Fruit fly (Drosophila melanogaster) whole organism, prepupa: ENCODE results near the gene CG31928.
A peak's percentile ranks its signal among the peaks of the same experiment; 100 is the strongest.

ENCODE experiments used
- Blimp-1 ChIP-seq: fragments of 200-800 bp; sonication (Bioruptor generic); optimal IDR thresholded peaks from 3 replicates; lab custom pipeline; 2017; ENCODE audit warnings: missing biosample characterization, missing genetic modification characterization, mild to moderate bottlenecking, moderate library complexity, missing genetic modification reagents
- CG10631 ChIP-seq: fragments of 200-800 bp; sonication (Bioruptor generic); optimal IDR thresholded peaks from 2 replicates; lab custom pipeline; 2016; ENCODE audit warnings: missing biosample characterization, missing genetic modification characterization
- CG11294 ChIP-seq: fragments of 200-800 bp; sonication (Bioruptor generic); IDR thresholded peaks from 2 replicates; pipeline ENCODE4 v1.3.6; 2022; ENCODE audit warnings: missing biosample characterization, missing genetic modification characterization
- CG11762 ChIP-seq: fragments of 200-800 bp; sonication (Bioruptor generic); optimal IDR thresholded peaks from 3 replicates; lab custom pipeline; 2016; ENCODE audit warnings: missing biosample characterization, missing genetic modification characterization; ENCODE audit not compliant: insufficient read depth
- CG11902 ChIP-seq: fragments of 200-800 bp; sonication (Bioruptor generic); optimal IDR thresholded peaks from 3 replicates; lab custom pipeline; 2016; ENCODE audit warnings: missing biosample characterization, missing genetic modification characterization
- CG15336 ChIP-seq: fragments of 200-800 bp; sonication (Bioruptor generic); IDR thresholded peaks from 2 replicates; pipeline ENCODE4 v1.3.6; 2022; ENCODE audit warnings: missing biosample characterization, missing genetic modification characterization
- CG1621 ChIP-seq: fragments of 200-800 bp; sonication (Bioruptor generic); optimal IDR thresholded peaks from 3 replicates; lab custom pipeline; 2018; ENCODE audit warnings: missing biosample characterization, mild to moderate bottlenecking, missing genetic modification characterization
- CG31627 ChIP-seq: fragments of 200-800 bp; sonication (Bioruptor generic); optimal IDR thresholded peaks from 3 replicates; lab custom pipeline; 2016; ENCODE audit warnings: missing biosample characterization, missing genetic modification characterization
- CG32006 ChIP-seq: fragments of 200-800 bp; sonication (Bioruptor generic); optimal IDR thresholded peaks from 3 replicates; lab custom pipeline; 2017; ENCODE audit warnings: missing biosample characterization, mild to moderate bottlenecking, missing genetic modification characterization
- CG34406 ChIP-seq: fragments of 200-800 bp; sonication (Bioruptor generic); optimal IDR thresholded peaks from 3 replicates; lab custom pipeline; 2016; ENCODE audit warnings: missing biosample characterization, missing genetic modification characterization
- CG3919 ChIP-seq: fragments of 200-800 bp; sonication (Bioruptor generic); optimal IDR thresholded peaks from 3 replicates; lab custom pipeline; 2016; ENCODE audit warnings: missing biosample characterization, missing genetic modification characterization
- CG4318 ChIP-seq: fragments of 200-800 bp; sonication (Bioruptor generic); optimal IDR thresholded peaks from 3 replicates; lab custom pipeline; 2017; ENCODE audit warnings: missing biosample characterization, mild to moderate bottlenecking, missing genetic modification characterization
- CG6276 ChIP-seq: fragments of 200-800 bp; sonication (Bioruptor generic); optimal IDR thresholded peaks from 2 replicates; lab custom pipeline; 2017; ENCODE audit warnings: missing biosample characterization, mild to moderate bottlenecking, missing genetic modification characterization
- CG6792 ChIP-seq: fragments of 200-800 bp; sonication (Bioruptor generic); optimal IDR thresholded peaks from 3 replicates; lab custom pipeline; 2016; ENCODE audit warnings: missing biosample characterization, missing genetic modification characterization
- CG6808 ChIP-seq: fragments of 200-800 bp; sonication (Bioruptor generic); optimal IDR thresholded peaks from 3 replicates; lab custom pipeline; 2017; ENCODE audit warnings: missing biosample characterization, missing genetic modification characterization, mild to moderate bottlenecking, moderate library complexity, missing genetic modification reagents
- CG6854 ChIP-seq: fragments of 200-800 bp; sonication (Bioruptor generic); optimal IDR thresholded peaks from 2 replicates; lab custom pipeline; 2017; ENCODE audit warnings: missing biosample characterization, mild to moderate bottlenecking, missing genetic modification characterization
- CG7368 ChIP-seq: fragments of 200-800 bp; sonication (Bioruptor generic); optimal IDR thresholded peaks from 3 replicates; lab custom pipeline; 2016; ENCODE audit warnings: missing biosample characterization, missing genetic modification characterization
- CG8119 ChIP-seq: fragments of 200-800 bp; sonication (Bioruptor generic); IDR thresholded peaks from 3 replicates; pipeline ENCODE4 v1.3.6; 2022; ENCODE audit warnings: missing biosample characterization, missing genetic modification characterization
- CG8319 ChIP-seq: fragments of 200-800 bp; sonication (Bioruptor generic); optimal IDR thresholded peaks from 3 replicates; lab custom pipeline; 2016; ENCODE audit warnings: missing biosample characterization, missing genetic modification characterization
- CG8632 ChIP-seq: fragments of 200-800 bp; sonication (Bioruptor generic); optimal IDR thresholded peaks from 3 replicates; lab custom pipeline; 2016; ENCODE audit warnings: missing biosample characterization, missing genetic modification characterization
- CG9139 ChIP-seq: fragments of 200-800 bp; sonication (Bioruptor generic); optimal IDR thresholded peaks from 3 replicates; lab custom pipeline; 2017; ENCODE audit warnings: missing biosample characterization, mild to moderate bottlenecking, missing genetic modification characterization
- Eip75B ChIP-seq: fragments of 200-800 bp; sonication (Bioruptor generic); optimal IDR thresholded peaks from 3 replicates; lab custom pipeline; 2016; ENCODE audit warnings: missing biosample characterization, missing genetic modification characterization
- Eip78C ChIP-seq: fragments of 200-800 bp; sonication (Bioruptor generic); peaks from one replicate; lab custom pipeline; 2016; ENCODE audit warnings: missing biosample characterization, missing genetic modification characterization
- Eip93F ChIP-seq: fragments of 200-800 bp; sonication (Bioruptor generic); optimal IDR thresholded peaks from 2 replicates; lab custom pipeline; 2016; ENCODE audit warnings: missing biosample characterization, mild to moderate bottlenecking, missing genetic modification characterization
- Gug ChIP-seq: fragments of 200-800 bp; sonication (Bioruptor generic); IDR thresholded peaks from 2 replicates; pipeline ENCODE4 v1.3.6; 2022; ENCODE audit warnings: missing biosample characterization, missing genetic modification characterization
- Hr39 ChIP-seq: fragments of 200-800 bp; sonication (Bioruptor generic); optimal IDR thresholded peaks from 2 replicates; lab custom pipeline; 2016; ENCODE audit warnings: missing biosample characterization, missing genetic modification characterization
- Hr4 ChIP-seq: fragments of 200-800 bp; sonication (Bioruptor generic); optimal IDR thresholded peaks from 3 replicates; lab custom pipeline; 2016; ENCODE audit warnings: missing biosample characterization, missing genetic modification characterization
- Lpt ChIP-seq: fragments of 200-800 bp; sonication (Bioruptor generic); optimal IDR thresholded peaks from 3 replicates; lab custom pipeline; 2016; ENCODE audit warnings: missing biosample characterization, missing genetic modification characterization
- Met ChIP-seq: fragments of 200-800 bp; sonication (Bioruptor generic); optimal IDR thresholded peaks from 3 replicates; lab custom pipeline; 2016; ENCODE audit warnings: missing biosample characterization, missing genetic modification characterization
- Smox ChIP-seq: fragments of 200-800 bp; sonication (Bioruptor generic); optimal IDR thresholded peaks from 3 replicates; lab custom pipeline; 2016; ENCODE audit warnings: missing biosample characterization, missing genetic modification characterization
- Sox102F ChIP-seq: fragments of 200-800 bp; sonication (Bioruptor generic); optimal IDR thresholded peaks from 2 replicates; lab custom pipeline; 2016; ENCODE audit warnings: missing biosample characterization, mild to moderate bottlenecking, missing genetic modification characterization
- Sox15 ChIP-seq: fragments of 200-800 bp; sonication (Bioruptor generic); optimal IDR thresholded peaks from 3 replicates; lab custom pipeline; 2016; ENCODE audit warnings: missing biosample characterization, missing genetic modification characterization
- achi ChIP-seq: fragments of 200-800 bp; sonication (Bioruptor generic); optimal IDR thresholded peaks from 3 replicates; lab custom pipeline; 2016; ENCODE audit warnings: missing biosample characterization, missing genetic modification characterization
- acj6 ChIP-seq: fragments of 200-800 bp; sonication (Bioruptor generic); optimal IDR thresholded peaks from 3 replicates; lab custom pipeline; 2016; ENCODE audit warnings: missing biosample characterization, missing genetic modification characterization
- cyc ChIP-seq: fragments of 200-800 bp; sonication (Bioruptor generic); optimal IDR thresholded peaks from 3 replicates; lab custom pipeline; 2016; ENCODE audit warnings: missing biosample characterization, missing genetic modification characterization
- dac ChIP-seq: fragments of 200-800 bp; sonication (Bioruptor generic); optimal IDR thresholded peaks from 2 replicates; lab custom pipeline; 2017; ENCODE audit warnings: missing biosample characterization, mild to moderate bottlenecking, missing genetic modification characterization
- dsx ChIP-seq: fragments of 200-800 bp; optimal IDR thresholded peaks from 3 replicates; lab custom pipeline; 2019; ENCODE audit warnings: missing biosample characterization, mild to moderate bottlenecking, missing genetic modification characterization, moderate library complexity; ENCODE audit not compliant: poor library complexity, severe bottlenecking
- eg ChIP-seq: fragments of 200-800 bp; sonication (Bioruptor generic); IDR thresholded peaks from 3 replicates; pipeline ENCODE4 v1.3.6; 2022; ENCODE audit warnings: missing biosample characterization, missing genetic modification characterization
- esn ChIP-seq: fragments of 200-800 bp; sonication (Bioruptor generic); optimal IDR thresholded peaks from 2 replicates; lab custom pipeline; 2016; ENCODE audit warnings: missing biosample characterization, mild to moderate bottlenecking, missing genetic modification characterization, moderate library complexity
- fd59A ChIP-seq: fragments of 200-800 bp; sonication (Bioruptor generic); optimal IDR thresholded peaks from 2 replicates; lab custom pipeline; 2017; ENCODE audit warnings: missing biosample characterization, mild to moderate bottlenecking, missing genetic modification characterization, missing genetic modification reagents
- fd85E ChIP-seq: fragments of 200-800 bp; sonication (Bioruptor generic); optimal IDR thresholded peaks from 3 replicates; lab custom pipeline; 2016; ENCODE audit warnings: missing biosample characterization, missing genetic modification characterization
- fkh ChIP-seq: fragments of 200-800 bp; sonication (Bioruptor generic); optimal IDR thresholded peaks from 3 replicates; lab custom pipeline; 2017; ENCODE audit warnings: missing biosample characterization, mild to moderate bottlenecking, missing genetic modification characterization, moderate library complexity
- pdm3 ChIP-seq: fragments of 200-800 bp; sonication (Bioruptor generic); optimal IDR thresholded peaks from 3 replicates; lab custom pipeline; 2016; ENCODE audit warnings: missing biosample characterization, missing genetic modification characterization
- salr ChIP-seq, 2 experiments: fragments of 200-800 bp; sonication (Bioruptor generic); optimal IDR thresholded peaks; 3 replicates each; lab custom pipeline; 2016 to 2018; ENCODE audit warnings: missing biosample characterization in 2 of 2, missing genetic modification characterization in 2 of 2, mild to moderate bottlenecking in 1 of 2
- spab ChIP-seq: fragments of 200-800 bp; sonication (Bioruptor generic); optimal IDR thresholded peaks from 2 replicates; lab custom pipeline; 2017; ENCODE audit warnings: missing biosample characterization, mild to moderate bottlenecking, missing genetic modification characterization, missing genetic modification reagents
- ss ChIP-seq, 2 experiments: fragments of 200-800 bp; sonication (Bioruptor generic); optimal IDR thresholded peaks; 2 replicates in 1 of 2; 3 replicates in 1 of 2; lab custom pipeline; 2017 to 2018; ENCODE audit warnings: mild to moderate bottlenecking in 2 of 2, missing biosample characterization in 2 of 2, missing genetic modification characterization in 2 of 2, moderate library complexity in 1 of 2
- svp ChIP-seq: fragments of 200-800 bp; sonication (Bioruptor generic); peaks from one replicate; lab custom pipeline; 2016; ENCODE audit warnings: missing biosample characterization, missing genetic modification characterization
- topi ChIP-seq: fragments of 200-800 bp; sonication (Bioruptor generic); optimal IDR thresholded peaks from 3 replicates; lab custom pipeline; 2016; ENCODE audit warnings: missing biosample characterization, missing genetic modification characterization

Gene CG31928

DNA sequence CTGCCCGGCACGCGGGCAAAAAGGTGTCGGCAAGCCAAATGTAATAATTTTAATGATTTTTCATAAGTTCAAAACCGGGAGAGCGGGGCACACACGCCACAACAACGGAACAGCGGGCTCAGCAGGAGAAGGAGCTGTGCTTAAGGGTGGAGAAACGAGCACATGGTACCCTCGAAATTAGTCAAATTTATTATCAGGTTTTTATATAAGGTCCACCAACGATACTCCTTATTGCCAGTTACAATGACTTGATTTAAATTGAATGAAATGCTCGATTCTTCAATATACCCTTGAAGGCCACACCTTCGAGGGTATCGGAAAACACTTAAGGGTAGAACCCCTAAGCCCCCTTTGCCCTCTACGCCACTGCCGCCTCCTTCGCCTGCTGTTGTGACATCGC, 18.7 kb upstream of the CG31928 start (continued):
- TF ChIP-seq CG8632 (GFP tag; lab: Kevin White, UChicago) (peak; percentile 30), esn (GFP tag; lab: Kevin White, UChicago) (peak; percentile 77), CG10631 (GFP tag; lab: Kevin White, UChicago) (peak; percentile 37), CG34406 (peak; percentile 46), Lpt (GFP tag; lab: Kevin White, UChicago) (no peak), pdm3 (GFP tag; lab: Kevin White, UChicago) (peak; percentile 52), dsx (GFP tag; lab: Kevin White, UChicago) (peak; percentile 5), CG7368 (peak; percentile 47), acj6 (GFP tag; lab: Kevin White, UChicago) (peak; percentile 51), Sox102F (GFP tag; lab: Kevin White, UChicago) (peak; percentile 72)

DNA sequence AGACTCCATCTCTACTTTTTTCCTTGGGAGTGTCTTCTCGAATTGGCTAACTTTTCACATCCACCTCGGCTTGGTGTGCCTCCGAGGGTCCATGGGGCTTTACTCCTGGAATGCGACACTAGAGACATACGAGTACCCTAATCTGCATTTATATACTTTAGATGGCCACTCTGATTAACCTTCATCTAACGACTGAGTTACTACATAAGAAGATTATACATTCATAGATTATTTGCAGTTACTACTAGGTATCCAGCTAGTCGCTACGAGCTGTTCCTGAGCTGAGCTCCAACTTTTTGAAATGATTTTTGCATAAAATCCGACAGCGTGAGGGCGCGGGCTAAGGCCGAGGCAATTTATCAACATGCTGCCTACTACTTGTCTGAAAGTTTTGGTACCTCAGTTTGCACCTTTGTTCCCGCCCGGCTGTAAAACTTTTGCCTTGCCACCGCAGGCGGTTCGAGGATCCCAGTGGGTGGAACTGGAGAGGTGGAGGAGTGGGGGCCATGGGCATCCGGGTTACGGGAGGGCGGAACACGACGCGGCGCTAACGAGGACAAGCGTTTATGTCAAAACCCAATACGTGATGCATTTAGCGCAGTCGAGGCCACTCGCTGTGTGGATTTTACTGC, 15.1 kb upstream of the CG31928 start:
- TF ChIP-seq Sox15 (GFP tag; lab: Kevin White, UChicago), result no peak
- peak; percentile 14 for TF ChIP-seq CG6792 (GFP tag; lab: Kevin White, UChicago)
- TF ChIP-seq svp (GFP tag; lab: Kevin White, UChicago), result peak; percentile 77
- no peak for TF ChIP-seq salr (GFP tag; optimal IDR thresholded peaks at IDR 0.05; lab: Kevin White, UChicago)
- TF ChIP-seq eg, result no peak
- no peak for TF ChIP-seq Gug (GFP tag; lab: Robert Waterston, UW)
- no peak for TF ChIP-seq dsx (GFP tag; lab: Kevin White, UChicago)
- peak; percentile 55 for TF ChIP-seq Sox102F (GFP tag; lab: Kevin White, UChicago)
- TF ChIP-seq Met (GFP tag; lab: Kevin White, UChicago), result peak; percentile 52
- TF ChIP-seq CG8632 (GFP tag; lab: Kevin White, UChicago), result peak; percentile 11
- no peak for TF ChIP-seq fd85E (GFP tag; lab: Kevin White, UChicago)
- TF ChIP-seq Smox (GFP tag; lab: Kevin White, UChicago), result peak; percentile 3
- no peak for TF ChIP-seq ss (GFP tag; optimal IDR thresholded peaks at IDR 0.05; lab: Kevin White, UChicago)
- TF ChIP-seq CG6808 (GFP tag; lab: Kevin White, UChicago), result no peak
- no peak for TF ChIP-seq CG11294 (GFP tag; lab: Robert Waterston, UW)
- no peak for TF ChIP-seq fd59A (GFP tag; lab: Kevin White, UChicago)
- no peak for TF ChIP-seq CG6276 (GFP tag; lab: Kevin White, UChicago)
- no peak for TF ChIP-seq CG8119
- TF ChIP-seq CG1621 (tag; lab: Kevin White, UChicago), result no peak
- TF ChIP-seq fkh (GFP tag; lab: Kevin White, UChicago), result no peak
- TF ChIP-seq dac (GFP tag; lab: Kevin White, UChicago), result no peak
- no peak for TF ChIP-seq CG15336 (GFP tag; lab: Robert Waterston, UW)
- no peak for TF ChIP-seq CG7368
- peak; percentile 27 for TF ChIP-seq CG32006
- TF ChIP-seq CG11762 (GFP tag; lab: Kevin White, UChicago), result no peak
- TF ChIP-seq spab (GFP tag; lab: Kevin White, UChicago), result no peak
- TF ChIP-seq CG8319 (GFP tag; lab: Kevin White, UChicago), result no peak
- TF ChIP-seq Eip78C (GFP tag; lab: Kevin White, UChicago), result peak; percentile 62
- peak; percentile 23 for TF ChIP-seq Hr39 (GFP tag; lab: Kevin White, UChicago)
- no peak for TF ChIP-seq Blimp-1
- no peak for TF ChIP-seq Hr4
- TF ChIP-seq Eip75B, result no peak
- no peak for TF ChIP-seq CG11902 (GFP tag; lab: Kevin White, UChicago)
- TF ChIP-seq cyc, result no peak
- TF ChIP-seq CG4318 (GFP tag; lab: Kevin White, UChicago), result no peak
- peak; percentile 25 for TF ChIP-seq pdm3 (GFP tag; lab: Kevin White, UChicago)
- no peak for TF ChIP-seq CG6854
- peak; percentile 37 for TF ChIP-seq achi (GFP tag; lab: Kevin White, UChicago)
- TF ChIP-seq Lpt (GFP tag; lab: Kevin White, UChicago), result no peak
- TF ChIP-seq CG34406, result no peak
- TF ChIP-seq Eip93F, result no peak
- TF ChIP-seq topi, result peak; percentile 57
- TF ChIP-seq CG10631 (GFP tag; lab: Kevin White, UChicago), result peak; percentile 18
- no peak for TF ChIP-seq CG9139 (GFP tag; lab: Kevin White, UChicago)
- TF ChIP-seq CG3919 (GFP tag; lab: Kevin White, UChicago), result no peak
- TF ChIP-seq CG31627 (GFP tag; lab: Kevin White, UChicago), result peak; percentile 27
